Worm (Caenorhabditis elegans) whole organism, L3 larva: Measurements from ENCODE around the gene mex-5.

Experiments used
- ama-1 ChIP-seq: fragments of 150-350 bp; optimal IDR thresholded peaks from 2 replicates; lab custom pipeline; 2018
- skn-1 ChIP-seq: fragments of 150-350 bp; optimal IDR thresholded peaks from 2 replicates; lab custom pipeline; 2014; ENCODE audit warnings: missing biosample characterization, missing genetic modification characterization

- TF ChIP-seq ama-1 (lab: Kevin White, UChicago) (no peak), skn-1 (tag; lab: Kevin White, UChicago) (no peak)
Measured at ce11 chrIV:13323823-13324359, 29.6 kb upstream of the mex-5 start, which contains the start of gene fat-2.
